Fruit fly (Drosophila melanogaster) whole organism, pupa: ENCODE data around the gene CG15040.
A peak's percentile ranks its signal among the peaks of the same experiment; 100 is the strongest.

ENCODE experiments used
- CG10348 ChIP-seq: fragments of 200-800 bp; sonication (Bioruptor generic); IDR thresholded peaks from 2 replicates; pipeline ENCODE4 v1.3.6; 2022; ENCODE audit warnings: missing biosample characterization, missing genetic modification characterization
- CG12605 ChIP-seq: fragments of 200-800 bp; sonication (Bioruptor generic); IDR thresholded peaks from 2 replicates; pipeline ENCODE4 v1.3.6; 2022; ENCODE audit warnings: missing biosample characterization, missing genetic modification characterization
- CG13204 ChIP-seq: fragments of 200-800 bp; sonication (Bioruptor generic); optimal IDR thresholded peaks from 2 replicates; lab custom pipeline; 2018; ENCODE audit warnings: missing biosample characterization, mild to moderate bottlenecking, missing genetic modification characterization, moderate library complexity
- CG14655 ChIP-seq: fragments of 200-800 bp; sonication (Bioruptor generic); optimal IDR thresholded peaks from 3 replicates; lab custom pipeline; 2017; ENCODE audit warnings: mild to moderate bottlenecking, missing biosample characterization, missing genetic modification reagents, missing genetic modification characterization
- CG15710 ChIP-seq: fragments of 200-800 bp; sonication (Bioruptor generic); optimal IDR thresholded peaks from 2 replicates; lab custom pipeline; 2018; ENCODE audit warnings: missing biosample characterization, mild to moderate bottlenecking, missing genetic modification characterization, moderate library complexity
- CG17806 ChIP-seq: fragments of 200-800 bp; sonication (Bioruptor generic); optimal IDR thresholded peaks from 2 replicates; lab custom pipeline; 2018; ENCODE audit warnings: missing biosample characterization, mild to moderate bottlenecking, missing genetic modification characterization, moderate library complexity
- CG32121 ChIP-seq: fragments of 200-800 bp; sonication (Bioruptor generic); IDR thresholded peaks from 2 replicates; pipeline ENCODE4 v1.3.6; 2022; ENCODE audit warnings: missing biosample characterization, missing genetic modification characterization
- CG34367 ChIP-seq: fragments of 200-800 bp; sonication (Bioruptor generic); optimal IDR thresholded peaks from 2 replicates; lab custom pipeline; 2018; ENCODE audit warnings: missing biosample characterization, mild to moderate bottlenecking, missing genetic modification characterization
- CG4496 ChIP-seq: fragments of 200-800 bp; sonication (Bioruptor generic); IDR thresholded peaks from 3 replicates; pipeline ENCODE4 v1.3.6; 2022; ENCODE audit warnings: missing biosample characterization, missing genetic modification characterization
- CG8159 ChIP-seq: fragments of 200-800 bp; sonication (Bioruptor generic); optimal IDR thresholded peaks from 3 replicates; lab custom pipeline; 2018; ENCODE audit warnings: missing biosample characterization, mild to moderate bottlenecking, missing genetic modification characterization, moderate library complexity
- CG8301 ChIP-seq: fragments of 200-800 bp; sonication (Bioruptor generic); optimal IDR thresholded peaks from 2 replicates; lab custom pipeline; 2018; ENCODE audit warnings: missing biosample characterization, mild to moderate bottlenecking, missing genetic modification characterization
- CG9948 ChIP-seq: fragments of 200-800 bp; sonication (Bioruptor generic); optimal IDR thresholded peaks from 2 replicates; lab custom pipeline; 2018; ENCODE audit warnings: missing biosample characterization, mild to moderate bottlenecking, missing genetic modification characterization, moderate library complexity
- D1 ChIP-seq: fragments of 200-800 bp; sonication (Bioruptor generic); optimal IDR thresholded peaks from 2 replicates; lab custom pipeline; 2018; ENCODE audit warnings: missing biosample characterization, mild to moderate bottlenecking, missing genetic modification characterization, moderate library complexity
- EcR ChIP-seq: fragments of 200-800 bp; sonication (Bioruptor generic); optimal IDR thresholded peaks from 3 replicates; lab custom pipeline; 2019; ENCODE audit warnings: missing biosample characterization, missing genetic modification characterization, mild to moderate bottlenecking, moderate library complexity, missing genetic modification reagents
- Ets98B ChIP-seq: fragments of 200-800 bp; sonication (Bioruptor generic); IDR thresholded peaks from 2 replicates; pipeline ENCODE4 v1.3.6; 2022; ENCODE audit warnings: missing biosample characterization, missing genetic modification characterization
- Pif1A ChIP-seq: fragments of 200-800 bp; sonication (Bioruptor generic); optimal IDR thresholded peaks from 3 replicates; lab custom pipeline; 2016; ENCODE audit warnings: missing biosample characterization, missing genetic modification characterization
- Pif1B ChIP-seq: fragments of 200-800 bp; sonication (Bioruptor generic); optimal IDR thresholded peaks from 3 replicates; lab custom pipeline; 2016; ENCODE audit warnings: missing biosample characterization, missing genetic modification characterization
- Snoo ChIP-seq: fragments of 200-800 bp; sonication (Bioruptor generic); optimal IDR thresholded peaks from 3 replicates; lab custom pipeline; 2017; ENCODE audit warnings: missing biosample characterization, mild to moderate bottlenecking, missing genetic modification characterization, inconsistent platforms
- fd96Ca ChIP-seq: fragments of 200-800 bp; sonication (Bioruptor generic); IDR thresholded peaks from 3 replicates; pipeline ENCODE4 v1.3.6; 2022; ENCODE audit warnings: missing biosample characterization, missing genetic modification characterization
- gl ChIP-seq: fragments of 200-800 bp; sonication (Bioruptor generic); optimal IDR thresholded peaks from 2 replicates; lab custom pipeline; 2018; ENCODE audit warnings: missing biosample characterization, mild to moderate bottlenecking, missing genetic modification characterization
- rn ChIP-seq: fragments of 200-800 bp; sonication (Bioruptor generic); IDR thresholded peaks from 2 replicates; pipeline ENCODE4 v1.3.6; 2022; ENCODE audit warnings: missing biosample characterization, missing genetic modification characterization

The CG15040 gene

DNA sequence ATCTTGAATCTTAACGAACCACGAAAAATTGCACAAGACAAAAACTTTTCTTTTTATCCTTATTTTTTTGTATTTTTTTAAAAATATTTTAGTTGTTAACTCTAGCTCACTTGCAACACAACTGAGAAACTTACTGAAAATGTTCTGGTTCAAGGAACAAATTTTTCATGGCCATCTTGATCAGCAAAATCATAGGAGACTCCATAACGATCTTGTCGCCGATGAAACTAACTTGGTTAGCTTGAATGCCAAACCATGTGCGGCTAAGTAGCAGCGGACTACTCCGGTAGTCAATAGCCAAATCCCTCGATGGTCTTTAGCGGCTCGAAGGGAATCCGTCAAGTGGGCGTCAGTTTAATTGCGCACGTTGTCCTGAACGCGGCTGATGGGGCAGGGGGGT, at the start of gene CG15040:
CG15040 (minus strand) TSS at position 101 of the 400 bp plus-strand sequence.
- TF ChIP-seq CG15710 (tag; lab: Kevin White, UChicago) (no peak), fd96Ca (GFP tag; lab: Robert Waterston, UW) (no peak), CG17806 (no peak), Snoo (no peak), gl (tag; lab: Kevin White, UChicago) (no peak), Ets98B (GFP tag; lab: Robert Waterston, UW) (no peak), CG8159 (tag; lab: Kevin White, UChicago) (no peak), EcR (GFP tag; lab: Kevin White, UChicago) (no peak), Pif1B (GFP tag; lab: Kevin White, UChicago) (no peak), CG14655 (GFP tag; lab: Kevin White, UChicago) (no peak), CG13204 (GFP tag; lab: Kevin White, UChicago) (no peak), CG4496 (no peak)

DNA sequence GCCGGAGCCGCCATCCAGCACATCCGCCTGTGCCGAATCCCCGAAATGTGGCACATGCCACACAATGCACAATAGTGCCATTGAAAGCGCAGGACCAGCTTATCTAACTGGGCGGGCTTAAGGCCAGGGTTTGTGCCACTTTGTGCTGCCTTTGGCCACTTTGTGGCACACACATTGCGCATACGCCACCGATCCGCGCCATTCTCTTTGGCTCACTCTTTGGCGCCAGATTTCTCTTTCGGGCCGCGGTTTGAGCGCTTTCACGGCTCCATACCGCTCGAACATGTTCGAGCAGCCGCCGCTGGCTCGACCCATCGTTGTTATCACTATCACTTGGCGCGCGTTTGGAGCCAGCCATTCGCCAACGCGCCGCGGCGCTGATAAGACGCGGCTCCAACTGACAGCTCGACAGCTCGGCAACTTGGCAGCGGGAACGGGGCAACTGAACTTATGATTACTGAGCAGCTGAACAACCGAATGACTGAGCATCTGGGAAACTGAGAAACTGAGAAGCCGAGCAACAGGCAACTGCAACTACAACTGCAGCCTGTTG, 48.4 kb upstream of the CG15040 start:
- TF ChIP-seq CG13204 (GFP tag; lab: Kevin White, UChicago) (peak; percentile 12), CG17806 (no peak), CG15710 (tag; lab: Kevin White, UChicago) (no peak), fd96Ca (GFP tag; lab: Robert Waterston, UW) (no peak), EcR (GFP tag; lab: Kevin White, UChicago) (peak; percentile 71), D1 (tag; lab: Kevin White, UChicago) (no peak), CG8159 (tag; lab: Kevin White, UChicago) (no peak), CG34367 (no peak), CG4496 (no peak)

DNA sequence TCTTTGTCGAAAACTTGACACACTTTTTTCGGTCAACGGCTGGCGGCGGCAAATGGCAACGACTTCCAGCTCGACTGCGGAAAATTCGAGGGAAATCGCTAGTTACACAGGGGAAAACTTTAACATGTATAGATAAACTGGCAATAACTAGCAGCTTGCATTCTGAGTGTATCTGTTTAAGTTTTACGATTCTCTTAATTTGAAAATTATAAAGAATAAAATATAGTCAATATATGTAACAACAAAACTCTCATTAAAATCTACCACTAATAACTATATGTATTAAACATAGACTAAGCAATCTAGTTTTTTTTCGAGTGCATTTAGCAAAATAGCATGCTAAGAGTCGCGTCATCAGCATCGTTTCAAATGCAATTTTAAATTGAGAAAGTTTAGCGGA, 46.0 kb upstream of the CG15040 start:
- TF ChIP-seq CG8301 (tag; lab: Kevin White, UChicago) (peak; percentile 54), EcR (GFP tag; lab: Kevin White, UChicago) (no peak)

DNA sequence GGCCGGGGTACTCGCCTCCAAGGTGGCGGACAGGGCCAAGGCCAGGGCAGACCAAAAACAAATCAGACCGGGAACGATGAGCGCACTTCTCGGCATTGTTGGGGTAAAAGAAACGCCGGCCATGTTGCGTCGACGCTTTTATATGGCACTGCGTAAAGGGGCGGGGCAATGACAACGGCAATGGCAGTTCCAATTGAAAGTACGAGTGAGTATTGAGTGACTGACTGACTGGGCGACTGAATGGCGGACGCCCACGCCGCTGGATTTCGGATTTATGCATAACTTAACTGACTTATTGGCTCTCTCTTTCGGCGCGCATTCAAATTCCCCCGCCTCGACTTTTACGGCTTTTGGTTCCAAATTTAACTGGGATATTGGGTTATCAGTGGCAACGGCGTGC, 44.7 kb upstream of the CG15040 start, which contains the start of gene CG6696:
CG6696 (minus strand) TSS at position 101 of the 400 bp plus-strand sequence.
- no peak for TF ChIP-seq CG14655 (GFP tag; lab: Kevin White, UChicago)
- no peak for TF ChIP-seq CG9948
- TF ChIP-seq Ets98B (GFP tag; lab: Robert Waterston, UW), result no peak
- no peak for TF ChIP-seq gl (tag; lab: Kevin White, UChicago)
- no peak for TF ChIP-seq CG17806
- TF ChIP-seq CG12605 (GFP tag; lab: Robert Waterston, UW), result no peak

DNA sequence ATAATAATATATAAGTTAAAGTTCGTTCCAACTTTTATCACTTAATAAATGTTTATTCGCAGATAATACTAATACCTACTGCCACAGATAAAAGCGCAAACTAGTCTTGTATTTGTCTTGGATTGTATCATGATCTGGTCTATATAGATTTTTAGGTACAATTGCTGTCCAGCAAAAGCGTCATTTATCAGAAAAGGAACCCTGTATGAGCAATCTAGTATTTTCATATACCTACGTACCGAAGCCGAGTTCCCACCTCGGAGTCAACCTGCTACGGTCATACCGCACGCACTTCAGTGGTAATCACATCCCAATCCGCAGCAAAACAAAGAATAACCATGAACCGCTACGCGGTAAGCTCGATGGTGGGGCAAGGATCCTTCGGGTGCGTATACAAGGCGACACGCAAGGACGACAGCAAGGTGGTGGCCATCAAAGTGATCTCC, 40.1 kb upstream of the CG15040 start, which contains the start of gene fu:
fu (plus strand) TSS at position 254 of the 446 bp plus-strand sequence.
- TF ChIP-seq CG12605 (GFP tag; lab: Robert Waterston, UW), result 0 out of 2 replicates have a peak, but pooled peaks have one; percentile 10
- peak; percentile 28; the same call in 1 of the 3 replicates for TF ChIP-seq CG4496
- no peak for TF ChIP-seq rn (GFP tag; lab: Robert Waterston, UW)
- peak; percentile 4 for TF ChIP-seq EcR (GFP tag; lab: Kevin White, UChicago)
- TF ChIP-seq CG8159 (tag; lab: Kevin White, UChicago), result peak; percentile 22
- no peak for TF ChIP-seq CG10348 (GFP tag; lab: Robert Waterston, UW)

DNA sequence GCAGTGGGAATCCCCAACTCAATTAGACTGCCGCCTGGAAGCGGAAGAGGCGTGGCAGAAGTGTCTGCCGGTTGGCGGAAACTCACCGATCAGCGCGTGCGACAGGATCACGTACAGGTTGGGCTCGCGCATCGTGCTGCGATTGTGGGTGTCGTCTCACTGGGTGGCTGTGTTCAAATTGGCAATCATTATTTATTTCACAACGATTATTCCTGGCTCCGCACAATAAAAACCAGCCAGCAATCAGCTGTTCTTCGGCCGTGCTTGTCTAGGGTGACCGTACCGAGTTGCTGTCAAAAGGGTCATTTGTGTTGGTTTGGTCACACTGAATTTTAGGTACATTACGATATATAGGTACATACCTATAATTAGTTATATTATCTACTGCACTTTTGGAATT, 39.6 kb upstream of the CG15040 start, which contains the start of gene CG6659:
CG6659 (minus strand) TSS at position 275 of the 400 bp plus-strand sequence.
- TF ChIP-seq CG12605 (GFP tag; lab: Robert Waterston, UW) (no peak), Pif1A (no peak), Ets98B (GFP tag; lab: Robert Waterston, UW) (no peak), CG8301 (tag; lab: Kevin White, UChicago) (no peak), CG15710 (tag; lab: Kevin White, UChicago) (no peak), D1 (tag; lab: Kevin White, UChicago) (no peak), fd96Ca (GFP tag; lab: Robert Waterston, UW) (no peak)

DNA sequence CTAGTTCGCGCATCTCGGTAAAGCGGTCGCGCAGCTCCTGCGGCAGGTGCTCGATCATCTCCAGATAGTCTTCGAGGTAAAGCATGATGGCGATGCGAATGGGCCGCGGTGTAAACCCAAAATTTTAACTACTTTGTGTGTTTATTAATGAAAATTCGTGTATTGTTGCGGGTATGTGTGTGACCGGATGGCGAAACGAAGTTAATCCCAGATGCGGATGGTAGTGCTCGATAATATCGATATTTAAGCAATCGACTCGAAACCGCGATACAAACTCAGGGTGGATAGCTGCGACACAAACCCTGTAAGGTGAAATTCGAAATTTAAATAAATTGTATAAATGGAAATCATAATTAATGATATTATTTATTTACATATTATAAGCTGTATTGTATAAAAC, 35.5 kb upstream of the CG15040 start, which contains the start of gene Ing3:
Ing3 (minus strand) TSS at position 213 of the 400 bp plus-strand sequence.
- TF ChIP-seq CG8301 (tag; lab: Kevin White, UChicago) (no peak), CG4496 (no peak), CG32121 (GFP tag; lab: Robert Waterston, UW) (no peak), D1 (tag; lab: Kevin White, UChicago) (no peak), Ets98B (GFP tag; lab: Robert Waterston, UW) (no peak), CG14655 (GFP tag; lab: Kevin White, UChicago) (no peak), Pif1B (GFP tag; lab: Kevin White, UChicago) (no peak)
- TF ChIP-seq, all 21 proteins: peak for 0
